Fruit fly (Drosophila melanogaster): Measurements from ENCODE around the gene CG10747.

Gene CG10747

dm6 chr2L:20082965-20083855, 7.9 kb downstream of the CG10747 start (continued):
- TF ChIP-seq Sox102F (GFP tag; optimal IDR thresholded peaks at IDR 0.05) (peak; percentile 58), Hr38 (GFP tag; optimal IDR thresholded peaks at IDR 0.05) (no peak), ss (GFP tag; optimal IDR thresholded peaks at IDR 0.05) (no peak), CG11902 (GFP tag; optimal IDR thresholded peaks at IDR 0.05) (no peak), Eip75B (GFP tag; optimal IDR thresholded peaks at IDR 0.05) (no peak), vri (GFP tag; optimal IDR thresholded peaks at IDR 0.05) (peak; percentile 89), svp (GFP tag) (peak; percentile 82), CG10669 (GFP tag; optimal IDR thresholded peaks at IDR 0.05) (peak; percentile 37), CG16779 (tag; optimal IDR thresholded peaks at IDR 0.05) (peak; percentile 1), CG7368 (GFP tag; optimal IDR thresholded peaks at IDR 0.05) (no peak), CG9139 (GFP tag; optimal IDR thresholded peaks at IDR 0.05) (no peak), Sox14 (GFP tag; optimal IDR thresholded peaks at IDR 0.05) (peak; percentile 23), CG6854 (GFP tag; optimal IDR thresholded peaks at IDR 0.05) (no peak), Sox15 (GFP tag; optimal IDR thresholded peaks at IDR 0.05) (peak; percentile 28), CG4318 (GFP tag; optimal IDR thresholded peaks at IDR 0.05) (no peak), eg (GFP tag; IDR thresholded peaks at IDR 0.05) (0 out of 3 replicates have a peak, but pooled peaks have one; percentile 36), achi (GFP tag; optimal IDR thresholded peaks at IDR 0.05) (peak; percentile 8), lz (GFP tag; optimal IDR thresholded peaks at IDR 0.05) (peak; percentile 42), Lpt (GFP tag; optimal IDR thresholded peaks at IDR 0.05) (no peak), dac (GFP tag; optimal IDR thresholded peaks at IDR 0.05) (no peak), spab (GFP tag; optimal IDR thresholded peaks at IDR 0.05) (peak; percentile 7)

dm6 chr2L:20082155-20082964, 8.8 kb downstream of the CG10747 start:
- TF ChIP-seq Eip75B (GFP tag; optimal IDR thresholded peaks at IDR 0.05) = no peak
- no peak for TF ChIP-seq topi (GFP tag; optimal IDR thresholded peaks at IDR 0.05)
- TF ChIP-seq pdm3 (GFP tag; optimal IDR thresholded peaks at IDR 0.05) = peak; percentile 1
- no peak for TF ChIP-seq Blimp-1 (GFP tag; optimal IDR thresholded peaks at IDR 0.05)
- TF ChIP-seq fkh (GFP tag; optimal IDR thresholded peaks at IDR 0.05) = peak; percentile 32
- TF ChIP-seq salr (GFP tag; optimal IDR thresholded peaks at IDR 0.05) = no peak
- TF ChIP-seq Sox14 (GFP tag; optimal IDR thresholded peaks at IDR 0.05) = peak; percentile 25
- TF ChIP-seq CG7368 (GFP tag; optimal IDR thresholded peaks at IDR 0.05) = no peak
- TF ChIP-seq CG4318 (GFP tag; optimal IDR thresholded peaks at IDR 0.05) = no peak
- TF ChIP-seq Hr4 (GFP tag; optimal IDR thresholded peaks at IDR 0.05) = no peak
- 0 out of 2 replicates have a peak, but pooled peaks have one; percentile 20 for TF ChIP-seq CG15336 (GFP tag; IDR thresholded peaks at IDR 0.05)
- no peak for TF ChIP-seq CG1621 (tag; optimal IDR thresholded peaks at IDR 0.05)
- peak; percentile 63 for TF ChIP-seq Eip78C (GFP tag)
- TF ChIP-seq acj6 (GFP tag; optimal IDR thresholded peaks at IDR 0.05) = no peak
- TF ChIP-seq svp (GFP tag) = peak; percentile 12
- no peak for TF ChIP-seq Ets96B (tag; optimal IDR thresholded peaks at IDR 0.05)
- no peak for TF ChIP-seq ss (GFP tag; optimal IDR thresholded peaks at IDR 0.05)
- no peak for TF ChIP-seq OdsH (GFP tag; optimal IDR thresholded peaks at IDR 0.05)
- no peak for TF ChIP-seq fd85E (GFP tag; optimal IDR thresholded peaks at IDR 0.05)
- TF ChIP-seq CG6792 (GFP tag; optimal IDR thresholded peaks at IDR 0.05) = no peak
- TF ChIP-seq CG6808 (GFP tag; optimal IDR thresholded peaks at IDR 0.05) = peak; percentile 9

Measured in whole organism, prepupa.